Worm (Caenorhabditis elegans): ENCODE results near the gene gst-32.

ce11 chrII:15218609-15219008, 40.2 kb upstream of the gst-32 start:
- TF ChIP-seq nhr-28 (tag; optimal IDR thresholded peaks at IDR 0.05), result no peak
- no peak for TF ChIP-seq ztf-11 (tag; optimal IDR thresholded peaks at IDR 0.05)
- TF ChIP-seq pha-4 (tag; optimal IDR thresholded peaks at IDR 0.05), result no peak
- no peak for TF ChIP-seq blmp-1 (tag; optimal IDR thresholded peaks at IDR 0.05)

All from whole organism, mixed stage, embryonic.